Fruit fly (Drosophila melanogaster) whole organism: ENCODE measurements around the gene CG43273.

ENCODE experiments used
- CG8478 ChIP-seq: fragments of >200 bp; optimal IDR thresholded peaks from 2 replicates; lab custom pipeline; 2018; ENCODE audit warnings: inconsistent platforms
- Dll ChIP-seq: fragments of >200 bp; optimal IDR thresholded peaks from 2 replicates; lab custom pipeline; 2017
- EcR ChIP-seq, 2 experiments: fragments of >200 bp; optimal IDR thresholded peaks; 2 replicates each; lab custom pipeline; 2017; ENCODE audit warnings: missing biosample characterization in 2 of 2, missing genetic modification characterization in 2 of 2, missing genetic modification reagents in 2 of 2
- pan ChIP-seq: fragments of >200 bp; optimal IDR thresholded peaks from 2 replicates; lab custom pipeline; 2017
- psq ChIP-seq: fragments of >200 bp; optimal IDR thresholded peaks from 2 replicates; lab custom pipeline; 2017
- usp ChIP-seq: fragments of >200 bp; optimal IDR thresholded peaks from 2 replicates; lab custom pipeline; 2017; ENCODE audit warnings: missing biosample characterization, missing genetic modification characterization, mixed read lengths

DNA sequence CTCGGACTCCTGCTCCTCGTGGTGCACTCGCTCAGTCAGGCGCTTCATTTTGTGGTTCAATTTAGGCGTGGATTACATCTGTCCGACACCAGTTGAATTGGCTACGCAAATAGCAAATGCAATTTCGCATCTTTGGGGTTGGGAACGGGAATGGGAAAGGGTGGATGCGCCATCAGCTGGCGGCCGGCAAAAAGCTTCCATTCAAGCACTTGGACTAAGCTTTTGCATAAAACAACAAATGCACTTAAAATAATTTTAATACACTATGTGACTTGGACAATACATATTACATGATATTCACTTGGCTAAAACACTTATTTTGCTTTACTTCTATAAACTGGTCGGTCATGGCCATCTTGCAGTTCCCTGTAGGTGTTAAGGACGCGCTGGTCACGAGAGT is 26.0 kb downstream of the CG43273 start, which contains the start of gene HDAC11:
- TF ChIP-seq EcR (GFP tag; optimal IDR thresholded peaks at IDR 0.05; lab: Kevin White, UChicago) (no peak), CG8478 (no peak), Dll (lab: Kevin White, UChicago) (no peak), psq (lab: Kevin White, UChicago) (no peak), usp (GFP tag; lab: Kevin White, UChicago) (no peak), pan (lab: Kevin White, UChicago) (no peak)
